Worm (Caenorhabditis elegans) whole organism, L1 larva: ENCODE measurements around the gene vps-32.1.

ENCODE experiments used
- jun-1 ChIP-seq: fragments of 150-350 bp; optimal IDR thresholded peaks from 2 replicates; lab custom pipeline; 2014; ENCODE audit warnings: missing biosample characterization, missing genetic modification reagents, missing genetic modification characterization
- lsy-2 ChIP-seq, 2 experiments: fragments of 150-350 bp; optimal IDR thresholded peaks; 2 replicates each; lab custom pipeline; 2014; ENCODE audit warnings: missing biosample characterization in 2 of 2, missing genetic modification characterization in 2 of 2
- nhr-237 ChIP-seq: fragments of 150-350 bp; optimal IDR thresholded peaks from 2 replicates; lab custom pipeline; 2014; ENCODE audit warnings: missing biosample characterization, missing genetic modification characterization
- nhr-28 ChIP-seq: fragments of 150-350 bp; optimal IDR thresholded peaks from 2 replicates; lab custom pipeline; 2014; ENCODE audit warnings: missing biosample characterization, missing genetic modification characterization
- nhr-76 ChIP-seq: sonication (generic microtip); optimal IDR thresholded peaks from 2 replicates; lab custom pipeline; 2017; ENCODE audit warnings: missing biosample characterization, missing genetic modification characterization
- sup-37 ChIP-seq: fragments of 200-800 bp; sonication (Bioruptor generic); optimal IDR thresholded peaks from 2 replicates; lab custom pipeline; 2018; ENCODE audit warnings: mild to moderate bottlenecking, missing genetic modification characterization, missing compliant biosample characterization
- unc-130 ChIP-seq: fragments of 150-350 bp; optimal IDR thresholded peaks from 2 replicates; lab custom pipeline; 2017; ENCODE audit warnings: missing biosample characterization, missing genetic modification characterization, inconsistent platforms

DNA sequence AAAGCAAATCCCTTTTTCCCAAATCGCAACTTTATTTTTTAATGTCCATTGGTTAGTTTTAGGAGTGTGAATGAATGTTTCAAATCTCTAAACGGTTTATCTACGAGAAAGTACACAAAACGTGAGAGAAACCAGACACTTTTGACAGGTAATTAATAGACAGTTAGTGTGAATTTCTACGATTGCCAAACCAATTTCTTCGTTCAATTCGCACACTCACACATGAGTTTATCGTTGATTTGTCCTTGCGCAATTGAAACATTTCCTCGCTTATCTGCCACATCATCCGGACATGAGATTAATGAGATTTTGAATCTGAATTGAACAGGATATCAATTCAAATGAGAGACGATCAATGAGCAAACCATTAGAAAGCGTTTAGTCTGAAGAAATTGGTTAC, 20.8 kb downstream of the vps-32.1 start:
- TF ChIP-seq jun-1 (tag; lab: Kevin White, UChicago) (no peak), nhr-76 (no peak), sup-37 (GFP tag; lab: Kevin White, UChicago) (no peak), nhr-237 (tag; lab: Kevin White, UChicago) (no peak), nhr-28 (tag; lab: Kevin White, UChicago) (no peak), lsy-2 (tag; optimal IDR thresholded peaks at IDR 0.05; lab: Kevin White, UChicago) (peak; percentile 0 to 31), unc-130 (tag; lab: Kevin White, UChicago) (no peak)
